Worm (Caenorhabditis elegans): ENCODE data around the gene szy-20.

ce11 chrII:8969251-8970183 is at the start of gene szy-20, which contains the start of gene C18E9.5:
- no peak for TF ChIP-seq nhr-28 (tag; optimal IDR thresholded peaks at IDR 0.05)
- peak; percentile 55 for TF ChIP-seq nhr-237 (tag; optimal IDR thresholded peaks at IDR 0.05)
- no peak for TF ChIP-seq nhr-76 (tag; optimal IDR thresholded peaks at IDR 0.05)
- peak; percentile 63 for TF ChIP-seq mep-1 (tag; optimal IDR thresholded peaks at IDR 0.05)
- no peak for TF ChIP-seq elt-1 (tag; optimal IDR thresholded peaks at IDR 0.05; ENCODE audit: borderline replicate concordance, insufficient read depth)
- peak; percentile 65 for TF ChIP-seq ces-1 (GFP tag; optimal IDR thresholded peaks at IDR 0.05)
- TF ChIP-seq sem-2 (GFP tag; optimal IDR thresholded peaks at IDR 0.05): no peak
- no peak for TF ChIP-seq unc-62 (GFP tag; optimal IDR thresholded peaks at IDR 0.05)
- TF ChIP-seq blmp-1 (tag; optimal IDR thresholded peaks at IDR 0.05): no peak
- TF ChIP-seq sptf-1 (tag; optimal IDR thresholded peaks at IDR 0.05): peak; percentile 16
- no peak for TF ChIP-seq nhr-12 (tag; optimal IDR thresholded peaks at IDR 0.05)
- peak; percentile 55 for TF ChIP-seq M03D4.4 (tag; optimal IDR thresholded peaks at IDR 0.05)
- no peak for TF ChIP-seq mab-5 (tag; optimal IDR thresholded peaks at IDR 0.05)
- TF ChIP-seq elt-3 (tag; optimal IDR thresholded peaks at IDR 0.05): no peak
